Worm (Caenorhabditis elegans): ENCODE data around the gene K02E10.6.

DNA sequence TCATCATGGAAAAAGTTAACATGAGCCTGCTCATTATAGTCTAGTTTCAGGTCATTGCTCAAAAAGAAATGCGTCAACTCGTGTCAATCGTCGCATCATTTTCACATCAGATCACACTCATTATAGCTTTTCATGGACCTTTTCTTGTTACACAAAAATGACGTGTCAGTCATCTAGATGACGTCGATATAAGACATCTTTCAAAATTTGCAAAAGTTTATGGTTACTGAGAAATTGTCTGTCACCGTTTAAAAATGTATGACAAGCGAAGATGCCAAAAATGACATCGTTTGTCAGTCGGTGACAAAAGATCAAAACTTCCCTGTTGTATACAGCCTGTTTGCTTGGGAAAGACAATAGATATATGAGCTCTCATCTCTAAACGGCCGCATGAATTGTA lies 41.4 kb downstream of the K02E10.6 start:
- TF ChIP-seq sptf-1 (tag; optimal IDR thresholded peaks at IDR 0.05) (no peak), F16B12.6 (tag; optimal IDR thresholded peaks at IDR 0.05) (no peak), pqm-1 (tag; optimal IDR thresholded peaks at IDR 0.05) (no peak), isw-1 (GFP tag; IDR thresholded peaks at IDR 0.05) (no peak), snpc-4 (tag; optimal IDR thresholded peaks at IDR 0.05) (no peak), fkh-10 (GFP tag; optimal IDR thresholded peaks at IDR 0.05) (no peak), aly-2 (tag; optimal IDR thresholded peaks at IDR 0.05) (no peak), aha-1 (tag; optimal IDR thresholded peaks at IDR 0.05) (no peak), mdl-1 (tag; optimal IDR thresholded peaks at IDR 0.05) (no peak), fos-1 (tag; optimal IDR thresholded peaks at IDR 0.05) (no peak)

Data from whole organism, L1 larva.